Fruit fly (Drosophila melanogaster): ENCODE results near the gene mTerf5.

mTerf5 gene

DNA sequence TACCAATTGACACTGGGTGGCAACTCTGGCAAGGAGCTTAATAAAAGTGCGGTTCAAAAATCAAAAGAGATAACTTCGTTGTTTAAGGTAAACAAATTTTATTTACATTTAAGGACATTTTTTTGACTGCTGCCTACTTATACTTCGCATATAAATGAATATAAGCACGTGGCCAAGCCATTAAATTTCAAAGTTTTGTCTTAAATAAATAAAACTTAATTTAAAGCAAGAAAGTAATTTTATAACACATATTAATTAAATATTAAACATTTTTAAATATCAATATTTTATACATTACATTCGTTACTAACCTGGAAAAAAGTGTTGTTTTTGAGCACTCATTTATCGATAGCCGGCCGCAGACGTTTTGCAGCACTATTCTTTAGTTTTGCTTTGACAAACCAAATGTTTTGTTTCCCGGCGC is 34.8 kb downstream of the mTerf5 start, which contains the start of the genes CG12321 and MED17:
TSS of gene CG12321 (minus strand) at position 6 of the 424 bp plus-strand sequence.
TSS of gene MED17 (plus strand) at position 371 of the 424 bp plus-strand sequence.
- TF ChIP-seq Eip75B (GFP tag; optimal IDR thresholded peaks at IDR 0.05) (no peak), CG3032 (tag; optimal IDR thresholded peaks at IDR 0.05) (peak; percentile 84), CG1621 (tag; optimal IDR thresholded peaks at IDR 0.05) (peak; percentile 54), CG6792 (GFP tag; optimal IDR thresholded peaks at IDR 0.05) (peak; percentile 64), CG15336 (GFP tag; IDR thresholded peaks at IDR 0.05) (peak; percentile 82), topi (GFP tag; optimal IDR thresholded peaks at IDR 0.05) (peak; percentile 77), CG8632 (GFP tag; optimal IDR thresholded peaks at IDR 0.05) (peak; percentile 82), Lpt (GFP tag; optimal IDR thresholded peaks at IDR 0.05) (peak; percentile 79), CG8119 (GFP tag; IDR thresholded peaks at IDR 0.05) (peak; percentile 72; the same call in 2 of the 3 replicates), cyc (GFP tag; optimal IDR thresholded peaks at IDR 0.05) (peak; percentile 80), Hr39 (GFP tag; optimal IDR thresholded peaks at IDR 0.05) (peak; percentile 78), Gug (GFP tag; IDR thresholded peaks at IDR 0.05) (peak; percentile 79), esn (GFP tag; optimal IDR thresholded peaks at IDR 0.05) (peak; percentile 80), Hr38 (GFP tag; optimal IDR thresholded peaks at IDR 0.05) (no peak), spab (GFP tag; optimal IDR thresholded peaks at IDR 0.05) (no peak), fd85E (GFP tag; optimal IDR thresholded peaks at IDR 0.05) (peak; percentile 54), CG31627 (GFP tag; optimal IDR thresholded peaks at IDR 0.05) (peak; percentile 83), Eip78C (GFP tag) (peak; percentile 91), CG10669 (GFP tag; optimal IDR thresholded peaks at IDR 0.05) (peak; percentile 78), CG11294 (GFP tag; IDR thresholded peaks at IDR 0.05) (peak; percentile 72; the same call in 1 of the 2 replicates), CG11762 (GFP tag; optimal IDR thresholded peaks at IDR 0.05; ENCODE audit: insufficient read depth) (peak; percentile 75), CG6163 (GFP tag; IDR thresholded peaks at IDR 0.05) (peak; percentile 77), CG3919 (GFP tag; optimal IDR thresholded peaks at IDR 0.05) (peak; percentile 88), acj6 (GFP tag; optimal IDR thresholded peaks at IDR 0.05) (peak; percentile 93), dac (GFP tag; optimal IDR thresholded peaks at IDR 0.05) (peak; percentile 57), Met (GFP tag; optimal IDR thresholded peaks at IDR 0.05) (peak; percentile 82), svp (GFP tag) (no peak), Blimp-1 (GFP tag; optimal IDR thresholded peaks at IDR 0.05) (peak; percentile 77), Ets21C (GFP tag; optimal IDR thresholded peaks at IDR 0.05) (peak; percentile 65), CG34406 (GFP tag; optimal IDR thresholded peaks at IDR 0.05) (peak; percentile 87), ss (GFP tag; optimal IDR thresholded peaks at IDR 0.05) (no peak), fd59A (GFP tag; optimal IDR thresholded peaks at IDR 0.05) (peak; percentile 72), Smox (GFP tag; optimal IDR thresholded peaks at IDR 0.05) (no peak), CG7368 (GFP tag; optimal IDR thresholded peaks at IDR 0.05) (peak; percentile 80), lz (GFP tag; optimal IDR thresholded peaks at IDR 0.05) (peak; percentile 72), Eip93F (GFP tag; optimal IDR thresholded peaks at IDR 0.05) (no peak), eg (GFP tag; IDR thresholded peaks at IDR 0.05) (peak; percentile 85), OdsH (GFP tag; optimal IDR thresholded peaks at IDR 0.05) (peak; percentile 92), dsx (GFP tag; optimal IDR thresholded peaks at IDR 0.05; ENCODE audit: poor library complexity, severe bottlenecking) (peak; percentile 59), Sox14 (GFP tag; optimal IDR thresholded peaks at IDR 0.05) (peak; percentile 81), CG4318 (GFP tag; optimal IDR thresholded peaks at IDR 0.05) (peak; percentile 88), Hr4 (GFP tag; optimal IDR thresholded peaks at IDR 0.05) (peak; percentile 79), CG6276 (GFP tag; optimal IDR thresholded peaks at IDR 0.05) (no peak), Sox15 (GFP tag; optimal IDR thresholded peaks at IDR 0.05) (peak; percentile 86), Ets96B (tag; optimal IDR thresholded peaks at IDR 0.05) (peak; percentile 80), CG8319 (GFP tag; optimal IDR thresholded peaks at IDR 0.05) (peak; percentile 75), achi (GFP tag; optimal IDR thresholded peaks at IDR 0.05) (peak; percentile 88), Sox102F (GFP tag; optimal IDR thresholded peaks at IDR 0.05) (no peak), pdm3 (GFP tag; optimal IDR thresholded peaks at IDR 0.05) (peak; percentile 80), CG10631 (GFP tag; optimal IDR thresholded peaks at IDR 0.05) (peak; percentile 90), CG32006 (GFP tag; optimal IDR thresholded peaks at IDR 0.05) (peak; percentile 92), CG6808 (GFP tag; optimal IDR thresholded peaks at IDR 0.05) (no peak)

Measured in whole organism, prepupa.